Fruit fly (Drosophila melanogaster) S2 (cell line): ENCODE results near the gene nwk.

Experiments
- CG8478 ChIP-seq: fragments of >200 bp; optimal IDR thresholded peaks from 2 replicates; lab custom pipeline; 2018
- CTCF ChIP-seq, 2 experiments: fragments of >200 bp; optimal IDR thresholded peaks; 2 replicates each; lab custom pipeline; 2018

dm6 chr3L:9121289-9121688 lies 16.4 kb upstream of the nwk start:
- TF ChIP-seq CG8478 (lab: Kevin White, UChicago) (no peak), CTCF (optimal IDR thresholded peaks at IDR 0.05; lab: Kevin White, UChicago) (no peak)
